Fruit fly (Drosophila melanogaster): ENCODE results near the gene 14-3-3epsilon.

DNA sequence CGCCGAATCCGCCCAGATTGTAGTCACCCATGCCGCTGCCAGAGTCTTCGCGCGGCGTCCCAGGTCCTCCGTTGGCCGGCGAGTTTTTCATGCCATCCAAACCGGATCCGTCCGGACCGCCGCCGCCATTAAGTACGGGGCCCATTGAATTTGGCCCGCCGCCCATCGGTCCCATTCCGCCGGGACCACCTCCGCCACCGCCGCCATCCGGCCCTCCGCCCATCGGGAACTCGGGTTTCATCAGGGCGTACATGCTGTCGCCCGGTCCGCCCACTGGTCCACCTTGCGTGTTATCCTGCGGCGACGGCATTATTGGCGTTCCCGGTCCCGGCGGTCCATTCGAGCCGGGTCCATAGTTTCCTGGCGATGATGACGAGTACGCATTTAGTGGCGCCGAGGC, 47.0 kb upstream of the 14-3-3epsilon start:
- TF ChIP-seq CG8478 (optimal IDR thresholded peaks at IDR 0.05) (no peak), CTCF (optimal IDR thresholded peaks at IDR 0.05) (no peak)

Data from S2 (cell line).